Worm (Caenorhabditis elegans): ENCODE measurements around the gene srx-95.

The srx-95 gene

DNA sequence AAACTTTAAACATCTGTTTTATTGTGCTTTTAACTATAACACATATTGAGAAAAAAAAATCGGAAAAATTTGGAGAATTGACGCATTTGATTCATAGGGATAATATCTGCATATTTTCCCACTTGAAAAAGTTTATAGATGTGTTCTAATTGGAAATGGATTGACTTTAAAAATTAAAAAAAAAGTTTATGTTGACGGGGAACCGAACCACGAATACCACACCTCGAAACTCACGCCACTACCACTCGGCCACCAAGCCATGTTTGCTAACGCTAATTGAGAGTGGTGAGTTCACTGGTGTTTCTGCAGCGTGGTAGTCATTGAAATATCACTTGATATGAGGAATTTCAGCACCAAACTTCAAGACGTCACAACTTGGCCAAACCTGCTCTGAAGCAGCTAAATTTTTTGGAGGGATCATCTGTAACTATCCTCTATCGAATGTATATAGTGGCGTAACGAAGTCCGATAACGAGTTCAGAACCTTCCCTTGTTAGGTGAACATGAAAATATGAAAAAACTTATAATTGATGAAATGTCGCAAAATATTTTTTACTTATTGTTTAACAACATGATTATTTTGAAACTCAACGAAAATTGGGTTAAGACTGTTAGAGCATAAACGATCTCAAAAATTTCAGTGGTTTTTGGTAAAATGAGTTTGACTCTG lies 43.3 kb upstream of the srx-95 start:
- peak; percentile 73; the same call in 1 of the 2 replicates for TF ChIP-seq lin-26 (GFP tag; IDR thresholded peaks at IDR 0.05)
- peak; percentile 22 for TF ChIP-seq rpc-1 (optimal IDR thresholded peaks at IDR 0.05)
- peak; percentile 55 for TF ChIP-seq rpc-1 (tag; optimal IDR thresholded peaks at IDR 0.05)
- TF ChIP-seq tbp1 (GFP tag; optimal IDR thresholded peaks at IDR 0.05): peak; percentile 81
- TF ChIP-seq hmg-1.2 (GFP tag; IDR thresholded peaks at IDR 0.05): peak; percentile 25; the same call in 1 of the 2 replicates
- peak; percentile 60 for TF ChIP-seq B0261.1 (tag; optimal IDR thresholded peaks at IDR 0.05)

DNA sequence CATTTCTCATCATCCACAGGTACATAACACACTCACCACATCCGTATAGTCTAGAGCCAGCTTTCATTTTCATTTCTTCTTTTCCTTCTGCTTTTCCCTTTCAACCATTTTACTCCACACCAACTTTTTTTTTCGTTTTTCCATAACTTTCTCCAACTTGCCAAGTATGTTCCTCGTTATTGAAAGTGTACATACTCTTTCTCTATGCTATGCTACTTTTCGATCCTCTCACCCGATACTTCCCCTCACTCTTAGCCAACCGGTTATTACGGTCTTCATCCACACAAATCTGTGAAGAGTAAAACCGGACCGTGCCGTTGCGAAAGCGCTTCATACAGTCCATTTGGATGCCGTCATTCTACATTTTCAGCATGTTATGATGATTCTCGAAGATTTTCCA lies 37.3 kb upstream of the srx-95 start, which contains the start of gene T13C2.2:
Gene T13C2.2, plus strand, starts transcription at position 301 of the 400 bp plus-strand sequence.
- TF ChIP-seq zim-3 (tag; optimal IDR thresholded peaks at IDR 0.05) (no peak), fkh-3 (tag; optimal IDR thresholded peaks at IDR 0.05) (no peak), T26A5.8 (tag; optimal IDR thresholded peaks at IDR 0.05) (no peak), mes-4 (tag; optimal IDR thresholded peaks at IDR 0.05) (no peak), mcd-1 (GFP tag; IDR thresholded peaks at IDR 0.05) (no peak), attf-3 (GFP tag; conservative IDR thresholded peaks at IDR 0.05) (no peak), ceh-58 (GFP tag; IDR thresholded peaks at IDR 0.05) (no peak), madf-6 (GFP tag; IDR thresholded peaks at IDR 0.05) (no peak), ets-4 (GFP tag; optimal IDR thresholded peaks at IDR 0.05) (no peak), ama-1 (optimal IDR thresholded peaks at IDR 0.05) (no peak), ama-1 (GFP tag; optimal IDR thresholded peaks at IDR 0.05) (no peak), hmg-20 (GFP tag; IDR thresholded peaks at IDR 0.05) (no peak), attf-6 (GFP tag; IDR thresholded peaks at IDR 0.05) (no peak), him-1 (tag; optimal IDR thresholded peaks at IDR 0.05) (no peak), nhr-90 (tag; optimal IDR thresholded peaks at IDR 0.05) (no peak), egl-18 (GFP tag; IDR thresholded peaks at IDR 0.05) (no peak), hrde-1 (tag; optimal IDR thresholded peaks at IDR 0.05; ENCODE audit: borderline replicate concordance) (no peak)

DNA sequence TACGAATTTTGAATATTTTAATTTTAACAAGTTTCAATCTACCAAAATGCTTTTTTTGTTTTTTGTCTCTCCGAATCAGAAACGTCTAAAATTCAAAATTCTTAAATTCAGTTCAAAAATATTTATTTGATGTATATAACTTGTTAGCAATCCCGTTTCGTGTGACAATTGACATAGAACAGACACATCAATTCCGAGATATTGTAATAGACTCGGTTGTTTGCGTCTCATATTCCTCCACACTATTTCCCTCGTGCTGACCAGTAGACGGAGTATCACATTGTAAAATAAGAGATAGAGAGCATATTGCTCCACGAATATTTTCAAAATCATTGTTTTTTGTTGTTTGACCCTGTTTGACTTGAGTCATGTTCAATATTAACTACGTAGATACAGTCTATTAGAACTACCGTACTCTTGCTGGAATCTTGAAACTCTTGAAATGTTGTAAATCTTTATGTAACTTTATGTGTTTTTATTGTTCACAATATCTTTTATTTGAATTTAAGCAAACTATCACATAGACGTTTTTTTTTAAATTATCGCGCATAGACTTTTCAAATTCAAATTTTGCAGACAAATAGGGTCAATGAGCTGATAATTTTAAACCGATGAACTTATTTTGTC lies 34.2 kb upstream of the srx-95 start, which contains the start of gene T13C2.3:
Gene T13C2.3, plus strand, starts transcription at position 577 of the 627 bp plus-strand sequence.
- peak; percentile 34 for TF ChIP-seq hmg-1.2 (GFP tag; IDR thresholded peaks at IDR 0.05)
- TF ChIP-seq madf-3 (GFP tag; IDR thresholded peaks at IDR 0.05): no peak

DNA sequence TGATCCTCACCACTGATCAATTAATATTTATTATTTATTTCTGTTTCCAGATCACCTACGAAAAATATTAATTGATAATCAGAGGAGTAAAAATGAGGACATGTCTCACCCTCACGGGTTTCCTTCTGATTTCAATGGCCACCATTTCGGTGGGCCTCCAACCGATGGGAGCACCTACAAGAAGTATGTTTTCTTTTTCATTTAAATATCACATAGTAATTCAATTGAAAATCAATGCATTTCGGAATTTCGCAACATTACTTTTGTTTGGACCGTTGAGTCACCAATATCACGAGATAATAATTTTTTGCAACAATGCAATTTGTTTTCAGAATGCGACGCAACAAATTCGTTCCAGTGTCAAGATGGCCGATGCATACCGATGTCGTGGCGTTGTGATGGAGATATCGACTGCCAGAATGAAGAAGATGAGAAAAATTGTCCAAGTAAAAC lies 28.8 kb upstream of the srx-95 start, which contains the start of gene gldi-2:
Gene gldi-2, plus strand, starts transcription at position 51 of the 453 bp plus-strand sequence.
- TF ChIP-seq cebp-1 (GFP tag; IDR thresholded peaks at IDR 0.05) (peak; percentile 56; the same call in 1 of the 2 replicates), cebp-1 (tag; optimal IDR thresholded peaks at IDR 0.05) (peak; percentile 86), zim-3 (tag; optimal IDR thresholded peaks at IDR 0.05) (no peak)

DNA sequence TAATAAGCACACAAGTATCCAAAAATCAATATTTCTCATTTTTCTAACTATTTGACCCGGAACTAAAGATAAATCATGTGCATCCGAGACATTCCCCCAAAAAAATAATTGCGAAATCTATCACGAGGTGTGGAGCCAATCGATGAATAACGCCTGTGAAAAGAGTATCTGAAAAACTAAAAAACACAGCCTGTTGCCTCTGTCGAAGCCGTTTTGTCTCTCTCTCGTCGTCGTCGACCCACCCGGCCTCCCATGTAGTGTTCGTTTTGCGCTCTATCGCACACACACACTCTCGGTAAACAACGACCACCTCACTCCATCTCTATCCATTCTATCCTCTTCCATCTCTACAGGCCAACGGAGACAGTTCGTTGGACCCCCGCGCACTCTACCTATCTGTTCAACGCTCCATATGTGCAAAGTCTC lies 28.2 kb upstream of the srx-95 start:
- TF ChIP-seq madf-3 (GFP tag; IDR thresholded peaks at IDR 0.05) (no peak), ceh-27 (GFP tag; optimal IDR thresholded peaks at IDR 0.05) (peak; percentile 76), egl-18 (GFP tag; IDR thresholded peaks at IDR 0.05) (no peak), lin-35 (GFP tag; optimal IDR thresholded peaks at IDR 0.05) (peak in 1 of 3 experiments; percentile 41), nhr-27 (tag; optimal IDR thresholded peaks at IDR 0.05) (no peak), tbx-9 (tag; optimal IDR thresholded peaks at IDR 0.05; ENCODE audit: borderline replicate concordance) (no peak), lsy-27 (tag; optimal IDR thresholded peaks at IDR 0.05; ENCODE audit: borderline replicate concordance, insufficient read depth) (no peak), F55B11.4 (tag; optimal IDR thresholded peaks at IDR 0.05; ENCODE audit: borderline replicate concordance, insufficient read depth) (no peak), mcd-1 (GFP tag; IDR thresholded peaks at IDR 0.05) (peak; percentile 70), Y79H2A.3 (GFP tag; conservative IDR thresholded peaks at IDR 0.05) (no peak), D2030.7 (GFP tag; IDR thresholded peaks at IDR 0.05) (no peak), F37B4.10 (GFP tag; IDR thresholded peaks at IDR 0.05) (no peak), unc-62 (GFP tag; optimal IDR thresholded peaks at IDR 0.05) (no peak), attf-3 (GFP tag; conservative IDR thresholded peaks at IDR 0.05) (peak; percentile 34; the same call in 1 of the 2 replicates), attf-5 (GFP tag; optimal IDR thresholded peaks at IDR 0.05) (peak; percentile 92), hsf-1 (GFP tag; IDR thresholded peaks at IDR 0.05) (no peak), C17E4.6 (GFP tag; IDR thresholded peaks at IDR 0.05) (no peak), K11D2.4 (GFP tag; IDR thresholded peaks at IDR 0.05) (no peak; the same call in 1 of the 2 replicates), him-1 (tag; optimal IDR thresholded peaks at IDR 0.05) (no peak)
